Worm (Caenorhabditis elegans): ENCODE results near the gene Y48G9A.9.
A peak's percentile ranks its signal among the peaks of the same experiment; 100 is the strongest.
"Not testable (repeated sequence)": the region's sequence is repeated elsewhere in the genome, so short reads cannot be mapped to it uniquely, and the experiment has no call there.

Gene Y48G9A.9

ce11 chrIII:2064936-2065335 lies 27.6 kb upstream of the Y48G9A.9 start:
- 0 out of 2 replicates have a peak, but pooled peaks have one; percentile 31 for TF ChIP-seq sea-1 (GFP tag; conservative IDR thresholded peaks at IDR 0.05)

ce11 chrIII:2068248-2068647 lies 24.3 kb upstream of the Y48G9A.9 start, which contains the start of gene Y39A3A.3:
Gene Y39A3A.3 (minus strand): TSS chrIII:2068348.
- TF ChIP-seq scrt-1 (GFP tag; IDR thresholded peaks at IDR 0.05) (no peak), flt-1 (GFP tag; IDR thresholded peaks at IDR 0.05) (no peak), B0310.2 (tag; optimal IDR thresholded peaks at IDR 0.05) (no peak), hmbx-1 (tag; optimal IDR thresholded peaks at IDR 0.05) (no peak), pes-1 (GFP tag; IDR thresholded peaks at IDR 0.05) (no peak), aly-1 (tag; optimal IDR thresholded peaks at IDR 0.05) (no peak), tbx-11 (GFP tag; IDR thresholded peaks at IDR 0.05) (no peak), ceh-13 (GFP tag; optimal IDR thresholded peaks at IDR 0.05) (no peak), tra-4 (tag; optimal IDR thresholded peaks at IDR 0.05) (no peak), sea-1 (GFP tag; conservative IDR thresholded peaks at IDR 0.05) (no peak), F13C5.2 (tag; optimal IDR thresholded peaks at IDR 0.05) (no peak), ceh-36 (tag; optimal IDR thresholded peaks at IDR 0.05) (no peak), tbx-37 (GFP tag; conservative IDR thresholded peaks at IDR 0.05) (no peak), ets-7 (tag; optimal IDR thresholded peaks at IDR 0.05) (no peak), ama-1 (optimal IDR thresholded peaks at IDR 0.05) (no peak)

ce11 chrIII:2076546-2077134 lies 15.9 kb upstream of the Y48G9A.9 start, which contains the start of gene Y39A3A.4:
Gene Y39A3A.4 (minus strand): TSS chrIII:2076596.
- no peak for TF ChIP-seq ama-1 (optimal IDR thresholded peaks at IDR 0.05)
- no peak for TF ChIP-seq tra-4 (tag; optimal IDR thresholded peaks at IDR 0.05)
- TF ChIP-seq ets-7 (tag; optimal IDR thresholded peaks at IDR 0.05): no peak
- no peak for TF ChIP-seq hnd-1 (tag; optimal IDR thresholded peaks at IDR 0.05)
- TF ChIP-seq tbx-37 (GFP tag; conservative IDR thresholded peaks at IDR 0.05): no peak
- TF ChIP-seq pes-1 (GFP tag; IDR thresholded peaks at IDR 0.05): no peak
- TF ChIP-seq B0310.2 (tag; optimal IDR thresholded peaks at IDR 0.05): no peak
- no peak for TF ChIP-seq scrt-1 (GFP tag; IDR thresholded peaks at IDR 0.05)
- no peak for TF ChIP-seq F13C5.2 (tag; optimal IDR thresholded peaks at IDR 0.05)
- TF ChIP-seq sea-1 (GFP tag; conservative IDR thresholded peaks at IDR 0.05): no peak
- no peak for TF ChIP-seq hmbx-1 (tag; optimal IDR thresholded peaks at IDR 0.05)
- no peak for TF ChIP-seq ceh-36 (tag; optimal IDR thresholded peaks at IDR 0.05)

- TF ChIP-seq flt-1 (GFP tag; IDR thresholded peaks at IDR 0.05); tra-4 (tag; optimal IDR thresholded peaks at IDR 0.05); F13C5.2 (tag; optimal IDR thresholded peaks at IDR 0.05): not testable (repeated sequence)
These were observed 10.0 kb upstream of the Y48G9A.9 start, which contains the start of gene cpt-3 for ce11 chrIII:2082519-2082918. Gene cpt-3 (plus strand): TSS chrIII:2082819.

- TF ChIP-seq aly-1 (tag; optimal IDR thresholded peaks at IDR 0.05): no peak
- TF ChIP-seq hnd-1 (tag; optimal IDR thresholded peaks at IDR 0.05): no peak
- TF ChIP-seq ceh-13 (GFP tag; optimal IDR thresholded peaks at IDR 0.05): no peak
- TF ChIP-seq hmg-4 (GFP tag; optimal IDR thresholded peaks at IDR 0.05): no peak
- no peak for TF ChIP-seq tbx-11 (GFP tag; IDR thresholded peaks at IDR 0.05)
- no peak for TF ChIP-seq scrt-1 (GFP tag; IDR thresholded peaks at IDR 0.05)
- TF ChIP-seq sea-1 (GFP tag; conservative IDR thresholded peaks at IDR 0.05): no peak
- TF ChIP-seq flt-1 (GFP tag; IDR thresholded peaks at IDR 0.05): no peak
- no peak for TF ChIP-seq F13C5.2 (tag; optimal IDR thresholded peaks at IDR 0.05)
- TF ChIP-seq hmbx-1 (tag; optimal IDR thresholded peaks at IDR 0.05): no peak
These were observed 7.7 kb upstream of the Y48G9A.9 start for ce11 chrIII:2084829-2085228.

ce11 chrIII:2089453-2089852 lies 3.1 kb upstream of the Y48G9A.9 start:
- TF ChIP-seq tbx-11 (GFP tag; IDR thresholded peaks at IDR 0.05) (no peak), scrt-1 (GFP tag; IDR thresholded peaks at IDR 0.05) (no peak), sea-1 (GFP tag; conservative IDR thresholded peaks at IDR 0.05) (no peak), tra-4 (tag; optimal IDR thresholded peaks at IDR 0.05) (no peak)

- no peak for TF ChIP-seq ama-1 (optimal IDR thresholded peaks at IDR 0.05)
These were observed 1.8 kb upstream of the Y48G9A.9 start for ce11 chrIII:2090695-2091094.

- no peak for TF ChIP-seq hmbx-1 (tag; optimal IDR thresholded peaks at IDR 0.05)
- TF ChIP-seq ceh-36 (tag; optimal IDR thresholded peaks at IDR 0.05): no peak
- no peak for TF ChIP-seq hmg-4 (GFP tag; optimal IDR thresholded peaks at IDR 0.05)
- TF ChIP-seq ceh-13 (GFP tag; optimal IDR thresholded peaks at IDR 0.05): no peak
- TF ChIP-seq scrt-1 (GFP tag; IDR thresholded peaks at IDR 0.05): no peak
These were observed 1.1 kb upstream of the Y48G9A.9 start for ce11 chrIII:2091367-2091766.

ce11 chrIII:2098185-2098584 lies 5.7 kb downstream of the Y48G9A.9 start:
- TF ChIP-seq flt-1 (GFP tag; IDR thresholded peaks at IDR 0.05) (no peak), ceh-36 (tag; optimal IDR thresholded peaks at IDR 0.05) (no peak), aly-1 (tag; optimal IDR thresholded peaks at IDR 0.05) (no peak)
